Worm (Caenorhabditis elegans): ENCODE results near the gene clc-1.

ce11 chrX:11060940-11061339 is 13.7 kb downstream of the clc-1 start:
- TF ChIP-seq jun-1 (tag; optimal IDR thresholded peaks at IDR 0.05) (no peak), ztf-11 (tag; optimal IDR thresholded peaks at IDR 0.05) (no peak)

Data from whole organism, L1 larva.